Fruit fly (Drosophila melanogaster): ENCODE measurements around the gene peb.

DNA sequence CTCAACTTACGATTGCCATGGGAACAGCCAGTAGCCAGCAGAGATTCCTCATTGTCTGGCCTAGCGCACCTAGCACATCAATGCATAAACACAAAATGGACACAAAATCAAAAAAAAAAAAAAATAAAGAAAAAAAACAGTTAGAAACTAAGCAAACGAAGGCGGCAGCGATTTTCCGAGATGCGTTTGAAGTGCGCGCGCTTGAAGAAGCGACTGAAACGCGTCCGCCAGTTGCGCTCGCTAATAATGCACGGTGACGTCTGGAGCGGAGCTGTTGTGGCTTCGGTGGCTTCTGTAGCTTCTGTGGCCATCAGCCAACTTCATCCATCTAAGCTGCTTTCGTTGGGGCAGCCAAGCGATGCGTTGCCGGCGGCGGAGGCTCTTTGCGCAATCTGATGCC, 37.0 kb downstream of the peb start, which contains the start of gene CG15473:
- no peak for TF ChIP-seq CG11762 (GFP tag; optimal IDR thresholded peaks at IDR 0.05; ENCODE audit: insufficient read depth)
- TF ChIP-seq CG8319 (GFP tag; optimal IDR thresholded peaks at IDR 0.05): no peak

Measured in whole organism, prepupa.